Fruit fly (Drosophila melanogaster) whole organism, wandering third instar larva: ENCODE measurements around the gene CG8833.

ENCODE experiments used
- Abd-B ChIP-seq: fragments of >200 bp; optimal IDR thresholded peaks from 2 replicates; lab custom pipeline; 2017; ENCODE audit warnings: missing biosample characterization, missing genetic modification characterization
- CG32264 ChIP-seq: fragments of 200-800 bp; sonication (Bioruptor generic); optimal IDR thresholded peaks from 2 replicates; lab custom pipeline; 2016; ENCODE audit warnings: missing biosample characterization, missing genetic modification characterization
- CG9705 ChIP-seq: fragments of 200-800 bp; sonication (Bioruptor generic); optimal IDR thresholded peaks from 2 replicates; lab custom pipeline; 2018; ENCODE audit warnings: missing biosample characterization, mild to moderate bottlenecking, missing genetic modification characterization
- CrebA ChIP-seq: fragments of 200-800 bp; sonication (Bioruptor generic); optimal IDR thresholded peaks from 2 replicates; lab custom pipeline; 2016; ENCODE audit warnings: missing biosample characterization, mild to moderate bottlenecking, missing genetic modification characterization, borderline replicate concordance
- Dfd ChIP-seq: fragments of >200 bp; optimal IDR thresholded peaks from 2 replicates; lab custom pipeline; 2017; ENCODE audit warnings: missing biosample characterization, missing genetic modification characterization
- Dif ChIP-seq: fragments of 200-275, 200-300 bp; sonication (Bioruptor generic); optimal IDR thresholded peaks from 2 replicates; lab custom pipeline; 2018; ENCODE audit warnings: missing biosample characterization, missing genetic modification characterization; ENCODE audit not compliant: partially characterized antibody
- GATAd ChIP-seq: sonication (Bioruptor generic); optimal IDR thresholded peaks from 2 replicates; lab custom pipeline; 2016; ENCODE audit warnings: missing biosample characterization, missing genetic modification characterization
- HLH106 ChIP-seq: fragments of 200-800 bp; optimal IDR thresholded peaks from 3 replicates; lab custom pipeline; 2019; ENCODE audit warnings: missing biosample characterization, mild to moderate bottlenecking, missing genetic modification characterization, moderate library complexity
- Hnf4 ChIP-seq: fragments of 200-800 bp; sonication (Bioruptor generic); optimal IDR thresholded peaks from 2 replicates; lab custom pipeline; 2016; ENCODE audit warnings: missing biosample characterization, mild to moderate bottlenecking, missing genetic modification characterization
- Hr78 ChIP-seq: fragments of >200 bp; optimal IDR thresholded peaks from 2 replicates; lab custom pipeline; 2017; ENCODE audit warnings: missing biosample characterization, missing genetic modification characterization
- Hr83 ChIP-seq: fragments of 200-300 bp; sonication (Bioruptor generic); optimal IDR thresholded peaks from 2 replicates; lab custom pipeline; 2016; ENCODE audit warnings: missing biosample characterization, mild to moderate bottlenecking, missing genetic modification characterization, moderate library complexity; ENCODE audit not compliant: poor library complexity, severe bottlenecking
- Jra ChIP-seq: sonication (Bioruptor generic); optimal IDR thresholded peaks from 2 replicates; lab custom pipeline; 2016; ENCODE audit warnings: missing biosample characterization, missing genetic modification characterization
- Mio ChIP-seq: sonication (Bioruptor generic); optimal IDR thresholded peaks from 2 replicates; lab custom pipeline; 2016; ENCODE audit warnings: missing biosample characterization, missing genetic modification characterization
- Myc ChIP-seq: fragments of >200 bp; optimal IDR thresholded peaks from 2 replicates; lab custom pipeline; 2017
- N ChIP-seq: fragments of >200 bp; optimal IDR thresholded peaks from 2 replicates; lab custom pipeline; 2018; ENCODE audit warnings: missing biosample characterization, missing external identifiers, missing genetic modification characterization
- OdsH ChIP-seq: fragments of 200-800 bp; sonication (Bioruptor generic); optimal IDR thresholded peaks from 2 replicates; lab custom pipeline; 2016; ENCODE audit warnings: missing biosample characterization, mild to moderate bottlenecking, missing genetic modification characterization
- Rel ChIP-seq, 2 experiments: fragments of 200-800 bp; sonication (Bioruptor generic) in 1 of 2; optimal IDR thresholded peaks; 2 replicates in 1 of 2; 3 replicates in 1 of 2; lab custom pipeline; 2016 to 2019; ENCODE audit warnings: mild to moderate bottlenecking in 2 of 2, missing biosample characterization in 2 of 2, missing genetic modification characterization in 2 of 2, moderate library complexity in 1 of 2
- Sp1 ChIP-seq: fragments of 200-800 bp; sonication (Bioruptor generic); optimal IDR thresholded peaks from 3 replicates; lab custom pipeline; 2019; ENCODE audit warnings: missing biosample characterization, mild to moderate bottlenecking, missing genetic modification characterization, moderate library complexity
- Vsx2 ChIP-seq: fragments of 200-300, 225-300 bp; sonication (Bioruptor generic); optimal IDR thresholded peaks from 2 replicates; lab custom pipeline; 2018; ENCODE audit warnings: missing biosample characterization, missing genetic modification characterization; ENCODE audit not compliant: partially characterized antibody
- br ChIP-seq: fragments of 200-800 bp; sonication (Bioruptor generic); optimal IDR thresholded peaks from 2 replicates; lab custom pipeline; 2016; ENCODE audit warnings: missing biosample characterization, missing genetic modification characterization
- brk ChIP-seq: fragments of 200-800 bp; sonication (Bioruptor generic); optimal IDR thresholded peaks from 2 replicates; lab custom pipeline; 2016; ENCODE audit warnings: missing biosample characterization, mild to moderate bottlenecking, missing genetic modification characterization
- dl ChIP-seq, 2 experiments: fragments of 175-275, 200-275 bp in 1 of 2; fragments of 200-275 bp in 1 of 2; sonication (Bioruptor generic); optimal IDR thresholded peaks; lab custom pipeline; 2018; ENCODE audit warnings: mild to moderate bottlenecking in 2 of 2, missing biosample characterization in 2 of 2, missing genetic modification characterization in 2 of 2, moderate library complexity in 2 of 2; ENCODE audit not compliant: partially characterized antibody in 2 of 2, insufficient read depth in 1 of 2
- dmrt93B ChIP-seq: fragments of 200-800 bp; sonication (Bioruptor generic); optimal IDR thresholded peaks from 2 replicates; lab custom pipeline; 2018; ENCODE audit warnings: missing biosample characterization, mild to moderate bottlenecking, missing genetic modification characterization
- dsf ChIP-seq: sonication (Bioruptor generic); optimal IDR thresholded peaks from 2 replicates; lab custom pipeline; 2016; ENCODE audit warnings: missing biosample characterization, missing genetic modification characterization, borderline replicate concordance
- ey ChIP-seq: fragments of 200-800 bp; sonication (Bioruptor generic); optimal IDR thresholded peaks from 2 replicates; lab custom pipeline; 2016; ENCODE audit warnings: missing biosample characterization, missing genetic modification characterization
- foxo ChIP-seq, 2 experiments: fragments of 200-800 bp; sonication (Bioruptor generic); optimal IDR thresholded peaks; 2 replicates in 1 of 2; 3 replicates in 1 of 2; lab custom pipeline; 2016 to 2017; ENCODE audit warnings: missing biosample characterization in 2 of 2, missing genetic modification characterization in 2 of 2
- fru ChIP-seq: fragments of 200-800 bp; sonication (Bioruptor generic); optimal IDR thresholded peaks from 3 replicates; lab custom pipeline; 2016; ENCODE audit warnings: missing biosample characterization, mild to moderate bottlenecking, missing genetic modification characterization
- h ChIP-seq: fragments of 200-800 bp; sonication (Bioruptor generic); optimal IDR thresholded peaks from 3 replicates; lab custom pipeline; 2016; ENCODE audit warnings: missing biosample characterization, mild to moderate bottlenecking, missing genetic modification characterization
- jim ChIP-seq: fragments of 175-275, 200-325 bp; sonication (Bioruptor generic); optimal IDR thresholded peaks from 2 replicates; lab custom pipeline; 2016; ENCODE audit warnings: missing biosample characterization, mild to moderate bottlenecking, missing genetic modification characterization
- lola ChIP-seq: fragments of >200 bp; optimal IDR thresholded peaks from 2 replicates; lab custom pipeline; 2017; ENCODE audit warnings: missing biosample characterization, missing genetic modification characterization
- pan ChIP-seq: fragments of >200 bp; optimal IDR thresholded peaks from 2 replicates; lab custom pipeline; 2017
- psq ChIP-seq: fragments of 200-800 bp; sonication (Bioruptor generic); optimal IDR thresholded peaks from 3 replicates; lab custom pipeline; 2017; ENCODE audit warnings: missing biosample characterization, mild to moderate bottlenecking, missing genetic modification characterization, moderate library complexity
- rgr ChIP-seq: fragments of 200-800 bp; sonication (Bioruptor generic); optimal IDR thresholded peaks from 3 replicates; lab custom pipeline; 2016; ENCODE audit warnings: missing biosample characterization, mild to moderate bottlenecking, missing genetic modification characterization
- sage ChIP-seq: fragments of 200-800 bp; sonication (Bioruptor generic); optimal IDR thresholded peaks from 2 replicates; lab custom pipeline; 2016; ENCODE audit warnings: missing biosample characterization, mild to moderate bottlenecking, missing genetic modification characterization
- sv ChIP-seq: fragments of 200-800 bp; sonication (Bioruptor generic); optimal IDR thresholded peaks from 3 replicates; lab custom pipeline; 2016; ENCODE audit warnings: missing biosample characterization, missing genetic modification characterization
- tai ChIP-seq: sonication (Bioruptor generic); optimal IDR thresholded peaks from 2 replicates; lab custom pipeline; 2016; ENCODE audit warnings: missing biosample characterization, missing genetic modification characterization
- usp ChIP-seq: fragments of >200 bp; optimal IDR thresholded peaks from 2 replicates; lab custom pipeline; 2017; ENCODE audit warnings: missing biosample characterization, missing genetic modification characterization
- woc ChIP-seq: sonication (Bioruptor generic); optimal IDR thresholded peaks from 2 replicates; lab custom pipeline; 2016; ENCODE audit warnings: missing biosample characterization, mild to moderate bottlenecking, missing genetic modification characterization

Gene CG8833

dm6 chr3L:13934902-13935301, 6.1 kb upstream of the CG8833 start:
- TF ChIP-seq sv (GFP tag; lab: Kevin White, UChicago) (no peak), woc (no peak)

dm6 chr3L:13925117-13925726, 3.6 kb downstream of the CG8833 start, which contains the start of gene Rgl:
Gene Rgl (minus strand): TSS chr3L:13925335.
- peak; percentile 76 for TF ChIP-seq jim (GFP tag; lab: Kevin White, UChicago)
- TF ChIP-seq dl (GFP tag; optimal IDR thresholded peaks at IDR 0.05; lab: Kevin White, UChicago; ENCODE audit: insufficient read depth in 1 of 2, partially characterized antibody in 2 of 2): peak; percentile 93
- peak; percentile 96 for TF ChIP-seq Dif (GFP tag; lab: Kevin White, UChicago)
- peak; percentile 75 for TF ChIP-seq Vsx2 (GFP tag; lab: Kevin White, UChicago)
- TF ChIP-seq Hr83 (GFP tag; lab: Kevin White, UChicago): peak; percentile 51
- TF ChIP-seq dsf (GFP tag; lab: Kevin White, UChicago): no peak
- TF ChIP-seq OdsH (GFP tag; lab: Kevin White, UChicago): no peak
- TF ChIP-seq, all 38 proteins: peak for 5

- TF ChIP-seq CrebA (GFP tag; lab: Kevin White, UChicago) (no peak), GATAd (GFP tag; lab: Kevin White, UChicago) (no peak), Hr78 (GFP tag; lab: Kevin White, UChicago) (no peak), rgr (peak; percentile 48), Dif (GFP tag; lab: Kevin White, UChicago) (no peak), HLH106 (tag; lab: Kevin White, UChicago) (no peak), dmrt93B (GFP tag; lab: Kevin White, UChicago) (no peak), Myc (no peak), br (GFP tag; lab: Kevin White, UChicago) (peak; percentile 10), Vsx2 (GFP tag; lab: Kevin White, UChicago) (no peak), Jra (GFP tag; lab: Kevin White, UChicago) (no peak), lola (GFP tag; lab: Kevin White, UChicago) (no peak), Sp1 (GFP tag; lab: Kevin White, UChicago) (peak; percentile 10), Dfd (GFP tag; lab: Kevin White, UChicago) (no peak), dsf (GFP tag; lab: Kevin White, UChicago) (no peak), sv (GFP tag; lab: Kevin White, UChicago) (no peak), tai (no peak), foxo (GFP tag; optimal IDR thresholded peaks at IDR 0.05; lab: Kevin White, UChicago) (peak in 1 of 2 experiments; percentile 21), CG32264 (GFP tag; lab: Kevin White, UChicago) (no peak), CG9705 (no peak), OdsH (GFP tag; lab: Kevin White, UChicago) (no peak), ey (GFP tag; lab: Kevin White, UChicago) (peak; percentile 3), Hr83 (GFP tag; lab: Kevin White, UChicago) (peak; percentile 84), Mio (GFP tag; lab: Kevin White, UChicago) (no peak), pan (no peak), Rel (GFP tag; optimal IDR thresholded peaks at IDR 0.05; lab: Kevin White, UChicago) (no peak), Rel (tag; optimal IDR thresholded peaks at IDR 0.05; lab: Kevin White, UChicago) (no peak), Hnf4 (GFP tag; lab: Kevin White, UChicago) (no peak), psq (GFP tag; lab: Kevin White, UChicago) (no peak), dl (GFP tag; optimal IDR thresholded peaks at IDR 0.05; lab: Kevin White, UChicago; ENCODE audit: insufficient read depth in 1 of 2, partially characterized antibody in 2 of 2) (no peak), sage (GFP tag; lab: Kevin White, UChicago) (no peak), N (no peak), h (peak; percentile 18), fru (GFP tag; lab: Kevin White, UChicago) (no peak), brk (GFP tag; lab: Kevin White, UChicago) (no peak), jim (GFP tag; lab: Kevin White, UChicago) (no peak), Abd-B (GFP tag; lab: Kevin White, UChicago) (no peak), woc (peak; percentile 7), usp (GFP tag; lab: Kevin White, UChicago) (no peak)
Observed at dm6 chr3L:13924646-13925045, 4.2 kb downstream of the CG8833 start.
